Worm (Caenorhabditis elegans): ENCODE measurements around the gene F13H8.5.

- TF ChIP-seq dve-1 (tag; optimal IDR thresholded peaks at IDR 0.05; ENCODE audit: insufficient read depth), result no peak
- TF ChIP-seq nhr-76 (tag; optimal IDR thresholded peaks at IDR 0.05), result no peak
- no peak for TF ChIP-seq egl-43 (GFP tag; IDR thresholded peaks at IDR 0.05)
- TF ChIP-seq mdl-1 (tag; optimal IDR thresholded peaks at IDR 0.05), result no peak
- TF ChIP-seq lin-39 (tag; optimal IDR thresholded peaks at IDR 0.05), result no peak
- no peak for TF ChIP-seq nhr-10 (tag; optimal IDR thresholded peaks at IDR 0.05)
- TF ChIP-seq ceh-28 (tag; optimal IDR thresholded peaks at IDR 0.05), result no peak
These were observed 28.9 kb downstream of the F13H8.5 start, which contains the start of gene srsy-2 for ce11 chrII:6226995-6227394.

Measured in whole organism, L4 larva.